Worm (Caenorhabditis elegans): ENCODE data around the gene sec-31.

Gene sec-31

ce11 chrIV:11377439-11377838 lies 5.8 kb upstream of the sec-31 start (continued):
- TF ChIP-seq snpc-4 (GFP tag; optimal IDR thresholded peaks at IDR 0.05) (no peak), snpc-4 (tag; optimal IDR thresholded peaks at IDR 0.05) (peak in 2 of 4 experiments; percentile 14 to 24), pha-4 (tag; optimal IDR thresholded peaks at IDR 0.05) (no peak), rec-8 (tag; optimal IDR thresholded peaks at IDR 0.05) (peak in 1 of 2 experiments; percentile 24), ceh-27 (GFP tag; optimal IDR thresholded peaks at IDR 0.05) (no peak), tlf-1 (GFP tag; optimal IDR thresholded peaks at IDR 0.05) (peak; percentile 78), snpc-3.4 (tag; optimal IDR thresholded peaks at IDR 0.05) (peak; percentile 60), unc-130 (GFP tag; optimal IDR thresholded peaks at IDR 0.05) (peak; percentile 80), ztf-6 (GFP tag; IDR thresholded peaks at IDR 0.05) (no peak), egrh-3 (GFP tag; IDR thresholded peaks at IDR 0.05) (no peak), dpl-1 (GFP tag; optimal IDR thresholded peaks at IDR 0.05) (peak; percentile 14)

- TF ChIP-seq die-1 (tag; optimal IDR thresholded peaks at IDR 0.05) (no peak), Y56A3A.18 (GFP tag; IDR thresholded peaks at IDR 0.05) (peak; percentile 9; the same call in 1 of the 2 replicates), aptf-2 (GFP tag; conservative IDR thresholded peaks at IDR 0.05) (no peak), rec-8 (tag; optimal IDR thresholded peaks at IDR 0.05) (no peak), nfyb-1 (GFP tag; IDR thresholded peaks at IDR 0.05) (0 out of 2 replicates have a peak, but pooled peaks have one; percentile 19), nfya-2 (GFP tag; IDR thresholded peaks at IDR 0.05) (no peak), atf-7 (tag; optimal IDR thresholded peaks at IDR 0.05) (no peak), mcd-1 (GFP tag; IDR thresholded peaks at IDR 0.05) (no peak), ztf-3 (GFP tag; optimal IDR thresholded peaks at IDR 0.05) (no peak), mes-4 (tag; optimal IDR thresholded peaks at IDR 0.05) (no peak), repo-1 (tag; optimal IDR thresholded peaks at IDR 0.05) (no peak), pbrm-1 (GFP tag; IDR thresholded peaks at IDR 0.05) (0 out of 2 replicates have a peak, but pooled peaks have one; percentile 9), F39B2.1 (GFP tag; IDR thresholded peaks at IDR 0.05) (0 out of 2 replicates have a peak, but pooled peaks have one; percentile 4), Y53G8AR.9 (GFP tag; conservative IDR thresholded peaks at IDR 0.05) (no peak)
Measured at ce11 chrIV:11375713-11376112, 4.1 kb upstream of the sec-31 start.

- TF ChIP-seq snpc-1.3 (tag; optimal IDR thresholded peaks at IDR 0.05; ENCODE audit: insufficient read depth) = no peak
- TF ChIP-seq tbp1 (GFP tag; optimal IDR thresholded peaks at IDR 0.05) = no peak
- TF ChIP-seq snpc-4 (GFP tag; optimal IDR thresholded peaks at IDR 0.05) = no peak
- peak in 1 of 4 experiments; percentile 10 for TF ChIP-seq snpc-4 (tag; optimal IDR thresholded peaks at IDR 0.05)
- no peak for TF ChIP-seq unc-62 (GFP tag; optimal IDR thresholded peaks at IDR 0.05)
- TF ChIP-seq lin-35 (GFP tag; optimal IDR thresholded peaks at IDR 0.05) = peak in 1 of 3 experiments; percentile 41
- TF ChIP-seq Y56A3A.18 (GFP tag; IDR thresholded peaks at IDR 0.05) = no peak
- no peak for TF ChIP-seq atf-7 (tag; optimal IDR thresholded peaks at IDR 0.05)
- TF ChIP-seq efl-1 (GFP tag; optimal IDR thresholded peaks at IDR 0.05) = peak; percentile 96
- TF ChIP-seq tbx-9 (tag; optimal IDR thresholded peaks at IDR 0.05; ENCODE audit: borderline replicate concordance) = no peak
- no peak for TF ChIP-seq attf-3 (GFP tag; conservative IDR thresholded peaks at IDR 0.05)
- TF ChIP-seq zfh-2 (GFP tag; conservative IDR thresholded peaks at IDR 0.05) = no peak
- no peak for TF ChIP-seq F39B2.1 (GFP tag; IDR thresholded peaks at IDR 0.05)
- no peak for TF ChIP-seq hmg-20 (GFP tag; IDR thresholded peaks at IDR 0.05)
- no peak for TF ChIP-seq let-607 (tag; optimal IDR thresholded peaks at IDR 0.05)
- peak; percentile 83 for TF ChIP-seq D2030.7 (GFP tag; IDR thresholded peaks at IDR 0.05)
- no peak for TF ChIP-seq hrde-1 (tag; optimal IDR thresholded peaks at IDR 0.05; ENCODE audit: borderline replicate concordance)
- no peak for TF ChIP-seq ztf-3 (GFP tag; optimal IDR thresholded peaks at IDR 0.05)
- no peak for TF ChIP-seq mel-28 (tag; optimal IDR thresholded peaks at IDR 0.05; ENCODE audit: borderline replicate concordance)
- no peak for TF ChIP-seq nfya-1 (tag; optimal IDR thresholded peaks at IDR 0.05; ENCODE audit: borderline replicate concordance, insufficient read depth)
- no peak for TF ChIP-seq pbrm-1 (GFP tag; IDR thresholded peaks at IDR 0.05)
- no peak for TF ChIP-seq Y53G8AR.9 (GFP tag; conservative IDR thresholded peaks at IDR 0.05)
- TF ChIP-seq nhr-27 (tag; optimal IDR thresholded peaks at IDR 0.05) = no peak
- TF ChIP-seq hlh-26 (GFP tag; conservative IDR thresholded peaks at IDR 0.05) = no peak
- no peak for TF ChIP-seq lin-40 (tag; optimal IDR thresholded peaks at IDR 0.05)
- no peak for TF ChIP-seq Y67H2A.10 (GFP tag; conservative IDR thresholded peaks at IDR 0.05)
- TF ChIP-seq athp-1 (tag; optimal IDR thresholded peaks at IDR 0.05) = no peak
Measured at ce11 chrIV:11372366-11372997, 890 bp upstream of the sec-31 start, which contains the start of gene cbd-1. Gene cbd-1 (plus strand): TSS chrIV:11372991.

All from whole organism, young adult.